Fruit fly (Drosophila melanogaster): Measurements from ENCODE around the gene Nil.

Gene Nil

dm6 chr3R:26333319-26333718 lies 12.0 kb downstream of the Nil start (continued):
- no peak for TF ChIP-seq crp (GFP tag; optimal IDR thresholded peaks at IDR 0.05)
- no peak for TF ChIP-seq CG7372 (GFP tag; IDR thresholded peaks at IDR 0.05)
- TF ChIP-seq CG14667 (GFP tag; IDR thresholded peaks at IDR 0.05), result 0 out of 2 replicates have a peak, but pooled peaks have one; percentile 48
- TF ChIP-seq CG18011 (GFP tag; optimal IDR thresholded peaks at IDR 0.05), result no peak
- TF ChIP-seq CG2199 (GFP tag; IDR thresholded peaks at IDR 0.05), result no peak
- TF ChIP-seq CG30431 (GFP tag; optimal IDR thresholded peaks at IDR 0.05), result no peak
- no peak for TF ChIP-seq Fer2 (tag; optimal IDR thresholded peaks at IDR 0.05)
- TF ChIP-seq luna (GFP tag; optimal IDR thresholded peaks at IDR 0.05), result no peak
- TF ChIP-seq CG13287 (GFP tag; IDR thresholded peaks at IDR 0.05; ENCODE audit: partially characterized antibody), result no peak
- TF ChIP-seq CG31224 (GFP tag; IDR thresholded peaks at IDR 0.05), result 0 out of 2 replicates have a peak, but pooled peaks have one; percentile 20
- TF ChIP-seq CG10462 (GFP tag; optimal IDR thresholded peaks at IDR 0.05), result no peak
- TF ChIP-seq ttk (GFP tag; IDR thresholded peaks at IDR 0.05), result no peak; the same call in 1 of the 2 replicates
- no peak for TF ChIP-seq Taf1 (GFP tag; IDR thresholded peaks at IDR 0.05)
- peak; percentile 61 for TF ChIP-seq CG31441 (GFP tag; IDR thresholded peaks at IDR 0.05)
- TF ChIP-seq CG6813 (GFP tag; optimal IDR thresholded peaks at IDR 0.05), result peak; percentile 31
- TF ChIP-seq Hmr (GFP tag; optimal IDR thresholded peaks at IDR 0.05), result peak; percentile 63
- no peak for TF ChIP-seq bowl (GFP tag; IDR thresholded peaks at IDR 0.05)
- TF ChIP-seq mld (GFP tag; IDR thresholded peaks at IDR 0.05; ENCODE audit: partially characterized antibody), result no peak
- no peak for TF ChIP-seq ken (GFP tag; IDR thresholded peaks at IDR 0.05)
- TF ChIP-seq CG15601 (tag; optimal IDR thresholded peaks at IDR 0.05), result no peak
- TF ChIP-seq Hr78 (GFP tag; optimal IDR thresholded peaks at IDR 0.05), result no peak
- TF ChIP-seq B-H1 (GFP tag; IDR thresholded peaks at IDR 0.05), result no peak; the same call in 2 of the 3 replicates
- TF ChIP-seq CG1233 (GFP tag; optimal IDR thresholded peaks at IDR 0.05), result no peak
- no peak for TF ChIP-seq en (GFP tag; optimal IDR thresholded peaks at IDR 0.05)
- TF ChIP-seq CG8359 (GFP tag; optimal IDR thresholded peaks at IDR 0.05; ENCODE audit: borderline replicate concordance), result no peak
- no peak for TF ChIP-seq prd (optimal IDR thresholded peaks at IDR 0.05)
- peak; percentile 37; the same call in 1 of the 3 replicates for TF ChIP-seq prd (GFP tag; IDR thresholded peaks at IDR 0.05)
- TF ChIP-seq hb (GFP tag; IDR thresholded peaks at IDR 0.05; ENCODE audit: partially characterized antibody), result no peak
- TF ChIP-seq ranshi (GFP tag; IDR thresholded peaks at IDR 0.05), result peak; percentile 31; the same call in 1 of the 2 replicates
- no peak for TF ChIP-seq eyg (GFP tag; optimal IDR thresholded peaks at IDR 0.05)
- TF ChIP-seq CG1024 (GFP tag; IDR thresholded peaks at IDR 0.05), result no peak
- no peak for TF ChIP-seq sqz (GFP tag; optimal IDR thresholded peaks at IDR 0.05)
- no peak for TF ChIP-seq ewg (GFP tag; optimal IDR thresholded peaks at IDR 0.05)
- TF ChIP-seq Side (GFP tag; optimal IDR thresholded peaks at IDR 0.05), result no peak
- no peak for TF ChIP-seq D19A (tag; optimal IDR thresholded peaks at IDR 0.05)
- peak; percentile 67 for TF ChIP-seq HLH3B (GFP tag; IDR thresholded peaks at IDR 0.05)
- TF ChIP-seq CG6254 (GFP tag; optimal IDR thresholded peaks at IDR 0.05), result no peak
- TF ChIP-seq unpg (GFP tag; optimal IDR thresholded peaks at IDR 0.05), result peak; percentile 62
- no peak for TF ChIP-seq CG8281 (tag; optimal IDR thresholded peaks at IDR 0.05)
- no peak for TF ChIP-seq GATAe (GFP tag; conservative IDR thresholded peaks at IDR 0.05)
- no peak for TF ChIP-seq Dfd (GFP tag; optimal IDR thresholded peaks at IDR 0.05)
- peak; percentile 15 for TF ChIP-seq CG10209 (GFP tag; optimal IDR thresholded peaks at IDR 0.05)
- TF ChIP-seq CG15073 (GFP tag; optimal IDR thresholded peaks at IDR 0.05), result no peak
- no peak for TF ChIP-seq CG11247 (GFP tag; IDR thresholded peaks at IDR 0.05)
- no peak for TF ChIP-seq chif (GFP tag; optimal IDR thresholded peaks at IDR 0.05)
- TF ChIP-seq Ptx1 (GFP tag; IDR thresholded peaks at IDR 0.05), result peak; percentile 71
- TF ChIP-seq CG3726 (GFP tag; IDR thresholded peaks at IDR 0.05), result no peak
- TF ChIP-seq bigmax (GFP tag; optimal IDR thresholded peaks at IDR 0.05), result no peak
- TF ChIP-seq lov (optimal IDR thresholded peaks at IDR 0.05), result no peak
- TF ChIP-seq lov (GFP tag; IDR thresholded peaks at IDR 0.05), result no peak
- TF ChIP-seq dmrt99B (tag; optimal IDR thresholded peaks at IDR 0.05), result peak; percentile 70
